Worm (Caenorhabditis elegans) whole organism, young adult: ENCODE measurements around the gene twk-44.

Experiments used
- F52B5.7 ChIP-seq: sonication (generic microtip); optimal IDR thresholded peaks from 2 replicates; lab custom pipeline; 2016; ENCODE audit warnings: mild to moderate bottlenecking, missing genetic modification characterization, missing compliant biosample characterization
- T26A5.8 ChIP-seq: sonication (generic microtip); optimal IDR thresholded peaks from 2 replicates; lab custom pipeline; 2016; ENCODE audit warnings: missing genetic modification characterization, missing compliant biosample characterization
- ceh-79 ChIP-seq: sonication (generic microtip); optimal IDR thresholded peaks from 2 replicates; lab custom pipeline; 2017; ENCODE audit warnings: mild to moderate bottlenecking, missing genetic modification characterization, missing compliant biosample characterization
- nfya-1 ChIP-seq: sonication (generic microtip); optimal IDR thresholded peaks from 2 replicates; lab custom pipeline; 2017; ENCODE audit warnings: antibody characterized with exemption, missing compliant biosample characterization, missing genetic modification characterization, borderline replicate concordance; ENCODE audit not compliant: insufficient read depth
- unc-62 ChIP-seq: fragments of 150-350 bp; optimal IDR thresholded peaks from 2 replicates; lab custom pipeline; 2014; ENCODE audit warnings: missing biosample characterization, missing genetic modification reagents, missing genetic modification characterization

ce11 chrX:11596876-11597275 lies 30.0 kb downstream of the twk-44 start:
- TF ChIP-seq T26A5.8 (no peak), ceh-79 (no peak), unc-62 (no peak), nfya-1 (no peak), F52B5.7 (tag; lab: Kevin White, UChicago) (no peak)
